Fruit fly (Drosophila melanogaster) whole organism, prepupa: ENCODE results near the gene Ir68a.

ENCODE experiments used
- CG10631 ChIP-seq: fragments of 200-800 bp; sonication (Bioruptor generic); optimal IDR thresholded peaks from 2 replicates; lab custom pipeline; 2016; ENCODE audit warnings: missing biosample characterization, missing genetic modification characterization
- CG10669 ChIP-seq: fragments of 200-800 bp; sonication (Bioruptor generic); optimal IDR thresholded peaks from 3 replicates; lab custom pipeline; 2018; ENCODE audit warnings: missing biosample characterization, mild to moderate bottlenecking, missing genetic modification characterization, moderate library complexity
- CG11294 ChIP-seq: fragments of 200-800 bp; sonication (Bioruptor generic); IDR thresholded peaks from 2 replicates; pipeline ENCODE4 v1.3.6; 2022; ENCODE audit warnings: missing biosample characterization, missing genetic modification characterization
- CG11902 ChIP-seq: fragments of 200-800 bp; sonication (Bioruptor generic); optimal IDR thresholded peaks from 3 replicates; lab custom pipeline; 2016; ENCODE audit warnings: missing biosample characterization, missing genetic modification characterization
- CG1621 ChIP-seq: fragments of 200-800 bp; sonication (Bioruptor generic); optimal IDR thresholded peaks from 3 replicates; lab custom pipeline; 2018; ENCODE audit warnings: missing biosample characterization, mild to moderate bottlenecking, missing genetic modification characterization
- CG16779 ChIP-seq: fragments of 200-800 bp; sonication (Bioruptor generic); optimal IDR thresholded peaks from 3 replicates; lab custom pipeline; 2017; ENCODE audit warnings: missing biosample characterization, mild to moderate bottlenecking, missing genetic modification characterization
- CG31627 ChIP-seq: fragments of 200-800 bp; sonication (Bioruptor generic); optimal IDR thresholded peaks from 3 replicates; lab custom pipeline; 2016; ENCODE audit warnings: missing biosample characterization, missing genetic modification characterization
- CG32006 ChIP-seq: fragments of 200-800 bp; sonication (Bioruptor generic); optimal IDR thresholded peaks from 3 replicates; lab custom pipeline; 2017; ENCODE audit warnings: missing biosample characterization, mild to moderate bottlenecking, missing genetic modification characterization
- CG34406 ChIP-seq: fragments of 200-800 bp; sonication (Bioruptor generic); optimal IDR thresholded peaks from 3 replicates; lab custom pipeline; 2016; ENCODE audit warnings: missing biosample characterization, missing genetic modification characterization
- CG3919 ChIP-seq: fragments of 200-800 bp; sonication (Bioruptor generic); optimal IDR thresholded peaks from 3 replicates; lab custom pipeline; 2016; ENCODE audit warnings: missing biosample characterization, missing genetic modification characterization
- CG4318 ChIP-seq: fragments of 200-800 bp; sonication (Bioruptor generic); optimal IDR thresholded peaks from 3 replicates; lab custom pipeline; 2017; ENCODE audit warnings: missing biosample characterization, mild to moderate bottlenecking, missing genetic modification characterization
- CG6163 ChIP-seq: fragments of 200-800 bp; sonication (Bioruptor generic); IDR thresholded peaks from 3 replicates; pipeline ENCODE4 v1.3.6; 2022; ENCODE audit warnings: missing biosample characterization, missing genetic modification characterization
- CG6792 ChIP-seq: fragments of 200-800 bp; sonication (Bioruptor generic); optimal IDR thresholded peaks from 3 replicates; lab custom pipeline; 2016; ENCODE audit warnings: missing biosample characterization, missing genetic modification characterization
- CG6808 ChIP-seq: fragments of 200-800 bp; sonication (Bioruptor generic); optimal IDR thresholded peaks from 3 replicates; lab custom pipeline; 2017; ENCODE audit warnings: missing biosample characterization, missing genetic modification characterization, mild to moderate bottlenecking, moderate library complexity, missing genetic modification reagents
- CG6854 ChIP-seq: fragments of 200-800 bp; sonication (Bioruptor generic); optimal IDR thresholded peaks from 2 replicates; lab custom pipeline; 2017; ENCODE audit warnings: missing biosample characterization, mild to moderate bottlenecking, missing genetic modification characterization
- CG8119 ChIP-seq: fragments of 200-800 bp; sonication (Bioruptor generic); IDR thresholded peaks from 3 replicates; pipeline ENCODE4 v1.3.6; 2022; ENCODE audit warnings: missing biosample characterization, missing genetic modification characterization
- CG9139 ChIP-seq: fragments of 200-800 bp; sonication (Bioruptor generic); optimal IDR thresholded peaks from 3 replicates; lab custom pipeline; 2017; ENCODE audit warnings: missing biosample characterization, mild to moderate bottlenecking, missing genetic modification characterization
- Eip78C ChIP-seq: fragments of 200-800 bp; sonication (Bioruptor generic); peaks from one replicate; lab custom pipeline; 2016; ENCODE audit warnings: missing biosample characterization, missing genetic modification characterization
- Eip93F ChIP-seq: fragments of 200-800 bp; sonication (Bioruptor generic); optimal IDR thresholded peaks from 2 replicates; lab custom pipeline; 2016; ENCODE audit warnings: missing biosample characterization, mild to moderate bottlenecking, missing genetic modification characterization
- Gug ChIP-seq: fragments of 200-800 bp; sonication (Bioruptor generic); IDR thresholded peaks from 2 replicates; pipeline ENCODE4 v1.3.6; 2022; ENCODE audit warnings: missing biosample characterization, missing genetic modification characterization
- Hr38 ChIP-seq: sonication (Bioruptor generic); optimal IDR thresholded peaks from 2 replicates; lab custom pipeline; 2016; ENCODE audit warnings: missing biosample characterization, missing genetic modification characterization
- Hr39 ChIP-seq: fragments of 200-800 bp; sonication (Bioruptor generic); optimal IDR thresholded peaks from 2 replicates; lab custom pipeline; 2016; ENCODE audit warnings: missing biosample characterization, missing genetic modification characterization
- Hr4 ChIP-seq: fragments of 200-800 bp; sonication (Bioruptor generic); optimal IDR thresholded peaks from 3 replicates; lab custom pipeline; 2016; ENCODE audit warnings: missing biosample characterization, missing genetic modification characterization
- Lpt ChIP-seq: fragments of 200-800 bp; sonication (Bioruptor generic); optimal IDR thresholded peaks from 3 replicates; lab custom pipeline; 2016; ENCODE audit warnings: missing biosample characterization, missing genetic modification characterization
- Met ChIP-seq: fragments of 200-800 bp; sonication (Bioruptor generic); optimal IDR thresholded peaks from 3 replicates; lab custom pipeline; 2016; ENCODE audit warnings: missing biosample characterization, missing genetic modification characterization
- OdsH ChIP-seq: fragments of 200-800 bp; sonication (Bioruptor generic); optimal IDR thresholded peaks from 3 replicates; lab custom pipeline; 2016; ENCODE audit warnings: missing biosample characterization, missing genetic modification characterization
- Sox15 ChIP-seq: fragments of 200-800 bp; sonication (Bioruptor generic); optimal IDR thresholded peaks from 3 replicates; lab custom pipeline; 2016; ENCODE audit warnings: missing biosample characterization, missing genetic modification characterization
- achi ChIP-seq: fragments of 200-800 bp; sonication (Bioruptor generic); optimal IDR thresholded peaks from 3 replicates; lab custom pipeline; 2016; ENCODE audit warnings: missing biosample characterization, missing genetic modification characterization
- cyc ChIP-seq: fragments of 200-800 bp; sonication (Bioruptor generic); optimal IDR thresholded peaks from 3 replicates; lab custom pipeline; 2016; ENCODE audit warnings: missing biosample characterization, missing genetic modification characterization
- dsx ChIP-seq: fragments of 200-800 bp; optimal IDR thresholded peaks from 3 replicates; lab custom pipeline; 2019; ENCODE audit warnings: missing biosample characterization, mild to moderate bottlenecking, missing genetic modification characterization, moderate library complexity; ENCODE audit not compliant: poor library complexity, severe bottlenecking
- eg ChIP-seq: fragments of 200-800 bp; sonication (Bioruptor generic); IDR thresholded peaks from 3 replicates; pipeline ENCODE4 v1.3.6; 2022; ENCODE audit warnings: missing biosample characterization, missing genetic modification characterization
- esn ChIP-seq: fragments of 200-800 bp; sonication (Bioruptor generic); optimal IDR thresholded peaks from 2 replicates; lab custom pipeline; 2016; ENCODE audit warnings: missing biosample characterization, mild to moderate bottlenecking, missing genetic modification characterization, moderate library complexity
- fd59A ChIP-seq: fragments of 200-800 bp; sonication (Bioruptor generic); optimal IDR thresholded peaks from 2 replicates; lab custom pipeline; 2017; ENCODE audit warnings: missing biosample characterization, mild to moderate bottlenecking, missing genetic modification characterization, missing genetic modification reagents
- fkh ChIP-seq: fragments of 200-800 bp; sonication (Bioruptor generic); optimal IDR thresholded peaks from 3 replicates; lab custom pipeline; 2017; ENCODE audit warnings: missing biosample characterization, mild to moderate bottlenecking, missing genetic modification characterization, moderate library complexity
- net ChIP-seq: fragments of 200-800 bp; sonication (Bioruptor generic); optimal IDR thresholded peaks from 3 replicates; lab custom pipeline; 2016; ENCODE audit warnings: missing biosample characterization, missing genetic modification characterization
- pdm3 ChIP-seq: fragments of 200-800 bp; sonication (Bioruptor generic); optimal IDR thresholded peaks from 3 replicates; lab custom pipeline; 2016; ENCODE audit warnings: missing biosample characterization, missing genetic modification characterization
- salr ChIP-seq, 2 experiments: fragments of 200-800 bp; sonication (Bioruptor generic); optimal IDR thresholded peaks; 3 replicates each; lab custom pipeline; 2016 to 2018; ENCODE audit warnings: missing biosample characterization in 2 of 2, missing genetic modification characterization in 2 of 2, mild to moderate bottlenecking in 1 of 2
- ss ChIP-seq, 2 experiments: fragments of 200-800 bp; sonication (Bioruptor generic); optimal IDR thresholded peaks; 2 replicates in 1 of 2; 3 replicates in 1 of 2; lab custom pipeline; 2017 to 2018; ENCODE audit warnings: mild to moderate bottlenecking in 2 of 2, missing biosample characterization in 2 of 2, missing genetic modification characterization in 2 of 2, moderate library complexity in 1 of 2
- topi ChIP-seq: fragments of 200-800 bp; sonication (Bioruptor generic); optimal IDR thresholded peaks from 3 replicates; lab custom pipeline; 2016; ENCODE audit warnings: missing biosample characterization, missing genetic modification characterization
- vri ChIP-seq: fragments of 200-800 bp; sonication (Bioruptor generic); optimal IDR thresholded peaks from 3 replicates; lab custom pipeline; 2016; ENCODE audit warnings: missing biosample characterization, mild to moderate bottlenecking, missing genetic modification characterization

The Ir68a gene

dm6 chr3L:11197291-11198021 lies 38.6 kb downstream of the Ir68a start, which contains the start of gene GlcAT-P (continued):
- TF ChIP-seq vri (GFP tag; lab: Kevin White, UChicago): no peak
- peak; percentile 60 for TF ChIP-seq achi (GFP tag; lab: Kevin White, UChicago)
- TF ChIP-seq CG8119 (GFP tag; lab: Robert Waterston, UW): peak; percentile 89
- TF ChIP-seq Gug (GFP tag; lab: Robert Waterston, UW): peak; percentile 74
- peak; percentile 62 for TF ChIP-seq OdsH (GFP tag; lab: Kevin White, UChicago)
- no peak for TF ChIP-seq CG1621 (tag; lab: Kevin White, UChicago)
- TF ChIP-seq Hr39 (GFP tag; lab: Kevin White, UChicago): no peak
- TF ChIP-seq CG11902 (GFP tag; lab: Kevin White, UChicago): no peak
- peak; percentile 69 for TF ChIP-seq CG6792
- no peak for TF ChIP-seq fd59A (GFP tag; lab: Kevin White, UChicago)
- peak in 1 of 2 experiments; percentile 65 for TF ChIP-seq salr (GFP tag; optimal IDR thresholded peaks at IDR 0.05; lab: Kevin White, UChicago)
- TF ChIP-seq CG6808 (GFP tag; lab: Kevin White, UChicago): peak; percentile 34
- no peak for TF ChIP-seq CG9139 (GFP tag; lab: Kevin White, UChicago)
- no peak for TF ChIP-seq Sox15
- TF ChIP-seq, all 60 proteins: peak for 38

DNA sequence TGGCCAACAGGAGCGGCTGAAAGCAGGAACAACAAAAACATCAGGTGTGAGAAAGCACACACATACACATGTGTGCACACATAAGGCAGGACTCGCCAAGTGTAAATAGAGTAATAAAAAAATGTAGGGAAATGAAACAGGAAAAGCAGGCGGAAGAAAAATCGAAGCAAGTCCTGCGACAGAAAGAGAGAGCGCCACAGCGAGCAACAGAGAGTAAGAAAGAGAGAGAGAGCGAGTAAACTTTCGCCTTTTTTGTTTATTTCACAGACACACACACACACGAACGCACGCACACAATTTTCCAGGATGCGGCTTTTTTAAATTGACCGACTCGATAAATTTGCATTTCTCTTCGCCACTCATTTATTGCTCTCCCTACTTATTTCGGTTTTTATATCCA lies 39.2 kb downstream of the Ir68a start:
- no peak for TF ChIP-seq Hr38
- TF ChIP-seq Eip78C (GFP tag; lab: Kevin White, UChicago): peak; percentile 34

- TF ChIP-seq Hr4: no peak
- TF ChIP-seq fkh (GFP tag; lab: Kevin White, UChicago): peak; percentile 11
- no peak for TF ChIP-seq CG3919 (GFP tag; lab: Kevin White, UChicago)
- TF ChIP-seq, all 60 proteins: peak for 1
These were observed 40.7 kb downstream of the Ir68a start for dm6 chr3L:11195275-11195674.

DNA sequence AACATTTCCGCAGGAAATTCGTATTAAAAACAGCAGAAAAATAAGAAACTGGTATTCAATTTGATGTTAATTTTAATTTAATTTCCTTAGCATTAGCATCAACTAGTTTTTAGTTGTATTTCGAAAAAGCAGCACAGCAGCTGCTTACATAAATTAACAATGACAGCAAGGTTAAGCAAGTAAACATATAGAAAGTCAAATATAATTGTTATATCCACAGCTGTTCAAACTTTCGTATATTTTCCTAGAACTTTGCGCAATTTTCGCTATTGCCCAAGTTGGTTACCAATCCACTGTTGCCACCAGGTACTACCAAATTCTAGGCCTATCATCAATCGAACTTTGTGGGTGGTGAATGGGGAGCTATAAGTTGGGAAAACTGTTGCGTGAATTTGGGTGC lies 46.0 kb downstream of the Ir68a start:
- no peak for TF ChIP-seq CG10631 (GFP tag; lab: Kevin White, UChicago)
- peak; percentile 46 for TF ChIP-seq fkh (GFP tag; lab: Kevin White, UChicago)

DNA sequence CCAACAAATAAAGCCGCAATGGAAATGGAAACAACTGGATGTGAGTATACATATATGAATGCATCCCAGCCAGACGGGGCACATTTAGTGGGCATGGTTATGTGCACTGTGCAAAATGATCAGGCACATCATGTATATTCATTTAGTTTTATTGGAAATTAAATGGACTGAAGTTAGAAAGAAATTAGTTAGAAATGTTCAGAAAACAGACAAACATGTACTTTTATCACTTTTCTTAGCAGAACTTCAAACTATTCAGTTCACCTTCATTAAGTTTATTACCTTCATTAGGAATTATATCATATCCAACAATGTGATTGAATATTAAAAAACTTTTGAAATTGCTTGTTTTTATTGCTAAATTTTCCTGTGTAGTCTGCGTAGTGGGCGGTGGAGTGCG lies 49.2 kb downstream of the Ir68a start:
- TF ChIP-seq Hr4 (peak; percentile 39), CG10631 (GFP tag; lab: Kevin White, UChicago) (peak; percentile 7), OdsH (GFP tag; lab: Kevin White, UChicago) (peak; percentile 31), dsx (GFP tag; lab: Kevin White, UChicago) (peak; percentile 22), CG8119 (GFP tag; lab: Robert Waterston, UW) (peak; percentile 23; the same call in 1 of the 3 replicates), Met (GFP tag; lab: Kevin White, UChicago) (no peak), salr (GFP tag; optimal IDR thresholded peaks at IDR 0.05; lab: Kevin White, UChicago) (no peak), eg (GFP tag; lab: Robert Waterston, UW) (no peak), CG4318 (GFP tag; lab: Kevin White, UChicago) (peak; percentile 8), cyc (GFP tag; lab: Kevin White, UChicago) (no peak), CG9139 (GFP tag; lab: Kevin White, UChicago) (no peak), fd59A (GFP tag; lab: Kevin White, UChicago) (no peak), pdm3 (GFP tag; lab: Kevin White, UChicago) (peak; percentile 8), CG32006 (peak; percentile 42), CG6163 (GFP tag; lab: Robert Waterston, UW) (no peak), achi (GFP tag; lab: Kevin White, UChicago) (no peak), CG11294 (GFP tag; lab: Robert Waterston, UW) (no peak), topi (GFP tag; lab: Kevin White, UChicago) (peak; percentile 12), Eip93F (GFP tag; lab: Kevin White, UChicago) (no peak), CG34406 (GFP tag; lab: Kevin White, UChicago) (no peak), fkh (GFP tag; lab: Kevin White, UChicago) (no peak), ss (GFP tag; optimal IDR thresholded peaks at IDR 0.05; lab: Kevin White, UChicago) (peak in 1 of 2 experiments; percentile 56), Sox15 (no peak), Gug (GFP tag; lab: Robert Waterston, UW) (no peak), CG31627 (GFP tag; lab: Kevin White, UChicago) (peak; percentile 3), CG11902 (GFP tag; lab: Kevin White, UChicago) (no peak), net (GFP tag; lab: Kevin White, UChicago) (no peak), Lpt (GFP tag; lab: Kevin White, UChicago) (no peak), CG16779 (tag; lab: Kevin White, UChicago) (no peak), esn (GFP tag; lab: Kevin White, UChicago) (peak; percentile 11), CG3919 (GFP tag; lab: Kevin White, UChicago) (no peak), CG6854 (GFP tag; lab: Kevin White, UChicago) (no peak), CG10669 (GFP tag; lab: Kevin White, UChicago) (peak; percentile 46)
